Fruit fly (Drosophila melanogaster) whole organism, embryonic: ENCODE results near the gene net.
A peak's percentile ranks its signal among the peaks of the same experiment; 100 is the strongest.

ENCODE experiments used
- Abd-B ChIP-seq: fragments of 200-800 bp; sonication (Bioruptor generic); optimal IDR thresholded peaks from 2 replicates; lab custom pipeline; 2018; ENCODE audit warnings: missing biosample characterization, mild to moderate bottlenecking, missing genetic modification characterization, moderate library complexity
- Bgb ChIP-seq: fragments of 200-800 bp; sonication (Bioruptor generic); IDR thresholded peaks from 2 replicates; pipeline ENCODE4 v1.3.6; 2022; ENCODE audit warnings: missing biosample characterization, missing genetic modification characterization; ENCODE audit not compliant: partially characterized antibody
- CG1024 ChIP-seq: fragments of 200-800 bp; sonication (Bioruptor generic); IDR thresholded peaks from 2 replicates; pipeline ENCODE4 v1.3.6; 2022; ENCODE audit warnings: missing biosample characterization, missing genetic modification characterization
- CG11247 ChIP-seq: fragments of 200-800 bp; sonication (Bioruptor generic); IDR thresholded peaks from 2 replicates; pipeline ENCODE4 v1.3.6; 2022; ENCODE audit warnings: missing biosample characterization, missing genetic modification characterization
- CG11695 ChIP-seq: fragments of 200-800 bp; sonication (Bioruptor generic); IDR thresholded peaks from 3 replicates; pipeline ENCODE4 v1.3.6; 2022; ENCODE audit warnings: missing biosample characterization, missing genetic modification characterization
- CG11696 ChIP-seq: fragments of 200-800 bp; sonication (Bioruptor generic); IDR thresholded peaks from 2 replicates; pipeline ENCODE4 v1.3.6; 2022; ENCODE audit warnings: missing biosample characterization, missing genetic modification characterization
- CG13287 ChIP-seq: fragments of 200-800 bp; sonication (Bioruptor generic); IDR thresholded peaks from 2 replicates; pipeline ENCODE4 v1.3.6; 2022; ENCODE audit warnings: missing biosample characterization, missing genetic modification characterization; ENCODE audit not compliant: partially characterized antibody
- CG14860 ChIP-seq: fragments of 200-800 bp; sonication (Bioruptor generic); IDR thresholded peaks from 3 replicates; pipeline ENCODE4 v1.3.6; 2022; ENCODE audit warnings: missing biosample characterization, missing genetic modification characterization; ENCODE audit not compliant: partially characterized antibody
- CG15073 ChIP-seq: fragments of 200-800 bp; sonication (Bioruptor generic); optimal IDR thresholded peaks from 2 replicates; lab custom pipeline; 2016; ENCODE audit warnings: missing biosample characterization, missing genetic modification characterization
- CG16813 ChIP-seq: fragments of 200-800 bp; sonication (Bioruptor generic); IDR thresholded peaks from 3 replicates; pipeline ENCODE4 v1.3.6; 2022; ENCODE audit warnings: missing biosample characterization, missing genetic modification characterization; ENCODE audit not compliant: partially characterized antibody
- CG17385 ChIP-seq: fragments of 200-800 bp; sonication (Bioruptor generic); optimal IDR thresholded peaks from 3 replicates; lab custom pipeline; 2018; ENCODE audit warnings: missing biosample characterization, mild to moderate bottlenecking, missing genetic modification characterization
- CG2116 ChIP-seq: fragments of 200-800 bp; sonication (Bioruptor generic); optimal IDR thresholded peaks from 3 replicates; lab custom pipeline; 2018; ENCODE audit warnings: missing biosample characterization, mild to moderate bottlenecking, missing genetic modification characterization
- CG2199 ChIP-seq: fragments of 200-800 bp; sonication (Bioruptor generic); IDR thresholded peaks from 3 replicates; pipeline ENCODE4 v1.3.6; 2022; ENCODE audit warnings: missing biosample characterization, missing genetic modification characterization
- CG2678 ChIP-seq: fragments of 200-800 bp; sonication (Bioruptor generic); optimal IDR thresholded peaks from 3 replicates; lab custom pipeline; 2019; ENCODE audit warnings: missing biosample characterization, mild to moderate bottlenecking, missing genetic modification characterization, moderate library complexity
- CG2712 ChIP-seq: fragments of 200-800 bp; optimal IDR thresholded peaks from 3 replicates; lab custom pipeline; 2019; ENCODE audit warnings: missing biosample characterization, mild to moderate bottlenecking, missing genetic modification characterization, moderate library complexity
- CG30431 ChIP-seq: fragments of 200-800 bp; sonication (Bioruptor generic); optimal IDR thresholded peaks from 2 replicates; lab custom pipeline; 2017; ENCODE audit warnings: missing biosample characterization, missing genetic modification characterization
- CG3065 ChIP-seq: fragments of 200-800 bp; sonication (Bioruptor generic); optimal IDR thresholded peaks from 2 replicates; lab custom pipeline; 2016; ENCODE audit warnings: missing biosample characterization, missing genetic modification characterization
- CG32767 ChIP-seq: fragments of 200-800 bp; sonication (Bioruptor generic); IDR thresholded peaks from 2 replicates; pipeline ENCODE4 v1.3.6; 2022; ENCODE audit warnings: missing biosample characterization, missing genetic modification characterization
- CG34376 ChIP-seq: fragments of 200-800 bp; sonication (Bioruptor generic); optimal IDR thresholded peaks from 2 replicates; lab custom pipeline; 2018; ENCODE audit warnings: missing biosample characterization, mild to moderate bottlenecking, missing genetic modification characterization
- CG4854 ChIP-seq: fragments of 200-800 bp; sonication (Bioruptor generic); optimal IDR thresholded peaks from 2 replicates; lab custom pipeline; 2016; ENCODE audit warnings: missing biosample characterization, missing genetic modification characterization, inconsistent platforms
- CG6654 ChIP-seq: fragments of 200-800 bp; sonication (Bioruptor generic); optimal IDR thresholded peaks from 2 replicates; lab custom pipeline; 2017; ENCODE audit warnings: missing biosample characterization, mild to moderate bottlenecking, missing genetic modification characterization
- Deaf1 ChIP-seq: fragments of 200-800 bp; optimal IDR thresholded peaks from 3 replicates; lab custom pipeline; 2019; ENCODE audit warnings: missing biosample characterization, mild to moderate bottlenecking, missing genetic modification characterization, moderate library complexity
- Dek ChIP-seq: fragments of 200-800 bp; sonication (Bioruptor generic); optimal IDR thresholded peaks from 3 replicates; lab custom pipeline; 2019; ENCODE audit warnings: missing biosample characterization, mild to moderate bottlenecking, missing genetic modification characterization, moderate library complexity
- Dref ChIP-seq: fragments of 200-800 bp; sonication (Bioruptor generic); IDR thresholded peaks from 2 replicates; pipeline ENCODE4 v1.3.6; 2022; ENCODE audit warnings: missing biosample characterization, missing genetic modification characterization
- E2f2 ChIP-seq: fragments of 200-800 bp; sonication (Bioruptor generic); IDR thresholded peaks from 2 replicates; pipeline ENCODE4 v1.3.6; 2022; ENCODE audit warnings: missing biosample characterization, missing genetic modification characterization
- Fer1 ChIP-seq: fragments of 200-800 bp; sonication (Bioruptor generic); optimal IDR thresholded peaks from 2 replicates; lab custom pipeline; 2017; ENCODE audit warnings: missing biosample characterization, mild to moderate bottlenecking, missing genetic modification characterization
- Hand ChIP-seq: fragments of 200-800 bp; sonication (Bioruptor generic); optimal IDR thresholded peaks from 2 replicates; lab custom pipeline; 2017; ENCODE audit warnings: mild to moderate bottlenecking, missing biosample characterization, missing genetic modification reagents, missing genetic modification characterization
- HmgZ ChIP-seq: fragments of 200-800 bp; sonication (Bioruptor generic); optimal IDR thresholded peaks from 2 replicates; lab custom pipeline; 2018; ENCODE audit warnings: missing biosample characterization, mild to moderate bottlenecking, missing genetic modification characterization
- Hr3 ChIP-seq: fragments of 200-800 bp; sonication (Bioruptor generic); optimal IDR thresholded peaks from 3 replicates; lab custom pipeline; 2016; ENCODE audit warnings: missing biosample characterization, missing genetic modification characterization
- Hr78 ChIP-seq, 2 experiments: fragments of 200-800 bp in 1 of 2; fragments of >200 bp in 1 of 2; sonication (Bioruptor generic) in 1 of 2; optimal IDR thresholded peaks; 2 replicates each; lab custom pipeline; 2017 to 2019; ENCODE audit warnings: missing biosample characterization in 2 of 2, missing genetic modification characterization in 2 of 2, mild to moderate bottlenecking in 1 of 2, moderate library complexity in 1 of 2
- NC2α ChIP-seq: fragments of 200-800 bp; sonication (Bioruptor generic); optimal IDR thresholded peaks from 2 replicates; lab custom pipeline; 2016; ENCODE audit warnings: missing biosample characterization, missing genetic modification characterization
- Nf-YC ChIP-seq: fragments of 200-800 bp; optimal IDR thresholded peaks from 3 replicates; lab custom pipeline; 2019; ENCODE audit warnings: missing biosample characterization, mild to moderate bottlenecking, missing genetic modification characterization, moderate library complexity
- Ptx1 ChIP-seq: fragments of 200-800 bp; sonication (Bioruptor generic); IDR thresholded peaks from 2 replicates; pipeline ENCODE4 v1.3.6; 2022; ENCODE audit warnings: missing biosample characterization, missing genetic modification characterization
- Sry-δ ChIP-seq: fragments of 200-800 bp; sonication (Bioruptor generic); optimal IDR thresholded peaks from 2 replicates; lab custom pipeline; 2016; ENCODE audit warnings: missing biosample characterization, missing genetic modification characterization
- Xbp1 ChIP-seq: fragments of 200-800 bp; sonication (Bioruptor generic); optimal IDR thresholded peaks from 3 replicates; lab custom pipeline; 2016; ENCODE audit warnings: missing biosample characterization, mild to moderate bottlenecking, missing genetic modification characterization
- ase ChIP-seq: fragments of 200-800 bp; sonication (Bioruptor generic); IDR thresholded peaks from 3 replicates; pipeline ENCODE4 v1.3.6; 2022; ENCODE audit warnings: missing biosample characterization, missing genetic modification characterization
- btn ChIP-seq: fragments of 200-800 bp; sonication (Bioruptor generic); optimal IDR thresholded peaks from 2 replicates; lab custom pipeline; 2016; ENCODE audit warnings: missing biosample characterization, missing genetic modification characterization
- crc ChIP-seq: fragments of 200-800 bp; sonication (Bioruptor generic); optimal IDR thresholded peaks from 2 replicates; lab custom pipeline; 2016; ENCODE audit warnings: missing biosample characterization, missing genetic modification characterization
- eyg ChIP-seq: fragments of 200-800 bp; sonication (Bioruptor generic); optimal IDR thresholded peaks from 3 replicates; lab custom pipeline; 2016; ENCODE audit warnings: missing biosample characterization, missing genetic modification characterization
- fd102C ChIP-seq: fragments of 200-800 bp; sonication (Bioruptor generic); optimal IDR thresholded peaks from 2 replicates; lab custom pipeline; 2018; ENCODE audit warnings: missing biosample characterization, mild to moderate bottlenecking, missing genetic modification characterization, moderate library complexity
- gce ChIP-seq: fragments of 200-800 bp; sonication (Bioruptor generic); IDR thresholded peaks from 3 replicates; pipeline ENCODE4 v1.3.6; 2022; ENCODE audit warnings: missing biosample characterization, missing genetic modification characterization
- hb ChIP-seq: fragments of 200-800 bp; sonication (Bioruptor generic); IDR thresholded peaks from 3 replicates; pipeline ENCODE4 v1.3.6; 2022; ENCODE audit warnings: missing biosample characterization, missing genetic modification characterization; ENCODE audit not compliant: partially characterized antibody
- luna ChIP-seq: fragments of 200-800 bp; sonication (Bioruptor generic); optimal IDR thresholded peaks from 2 replicates; lab custom pipeline; 2016; ENCODE audit warnings: missing biosample characterization, missing genetic modification characterization
- mam ChIP-seq: fragments of 200-800 bp; sonication (Bioruptor generic); optimal IDR thresholded peaks from 3 replicates; lab custom pipeline; 2016; ENCODE audit warnings: missing biosample characterization, missing genetic modification characterization
- nerfin-1 ChIP-seq: fragments of 200-800 bp; sonication (Bioruptor generic); optimal IDR thresholded peaks from 3 replicates; lab custom pipeline; 2019; ENCODE audit warnings: missing biosample characterization, mild to moderate bottlenecking, missing genetic modification characterization, moderate library complexity
- nerfin-2 ChIP-seq: fragments of 200-800 bp; sonication (Bioruptor generic); IDR thresholded peaks from 2 replicates; pipeline ENCODE4 v1.3.6; 2022; ENCODE audit warnings: missing biosample characterization, missing genetic modification characterization; ENCODE audit not compliant: partially characterized antibody
- seq ChIP-seq: fragments of 200-800 bp; sonication (Bioruptor generic); IDR thresholded peaks from 2 replicates; pipeline ENCODE4 v1.3.6; 2022; ENCODE audit warnings: missing biosample characterization, missing genetic modification characterization
- ssp ChIP-seq: fragments of 200-800 bp; sonication (Bioruptor generic); IDR thresholded peaks from 2 replicates; pipeline ENCODE4 v1.3.6; 2022; ENCODE audit warnings: missing biosample characterization, missing genetic modification characterization
- vnd ChIP-seq: fragments of 200-800 bp; sonication (Bioruptor generic); IDR thresholded peaks from 3 replicates; pipeline ENCODE4 v1.3.6; 2022; ENCODE audit warnings: missing biosample characterization, missing genetic modification characterization; ENCODE audit not compliant: partially characterized antibody
- zf30C ChIP-seq: fragments of 200-800 bp; sonication (Bioruptor generic); optimal IDR thresholded peaks from 3 replicates; lab custom pipeline; 2018; ENCODE audit warnings: missing biosample characterization, mild to moderate bottlenecking, missing genetic modification characterization

net gene

DNA sequence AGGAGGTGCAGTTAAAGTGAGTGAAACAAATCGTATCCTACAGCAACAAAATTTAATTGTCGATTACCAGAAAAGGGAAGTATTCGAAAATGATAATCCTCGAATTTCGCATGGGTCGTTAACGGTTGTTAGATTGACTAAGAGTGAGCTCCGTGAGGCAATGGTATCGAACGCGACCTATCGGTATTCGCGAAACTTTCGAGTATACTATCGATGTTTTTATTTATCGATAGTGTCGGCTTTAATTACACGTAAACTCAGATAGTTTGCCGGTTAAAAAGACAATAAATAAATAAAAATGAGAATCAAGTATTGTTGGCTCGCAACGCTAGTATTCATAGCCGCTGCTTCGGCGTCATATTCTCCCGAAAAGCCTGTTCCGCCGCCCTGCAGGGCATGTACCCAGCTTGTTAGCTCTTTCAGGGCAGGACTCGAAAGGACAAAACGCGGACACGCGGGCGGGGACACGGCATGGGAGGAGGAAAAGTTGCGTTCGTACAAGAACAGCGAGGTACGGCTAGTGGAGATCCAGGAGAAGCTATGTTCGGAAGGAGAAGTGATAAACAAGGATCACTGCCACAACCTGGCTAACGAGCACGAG is 15.1 kb upstream of the net start, which contains the start of gene Creld (continued):
- TF ChIP-seq Abd-B (no peak), CG4854 (GFP tag; lab: Kevin White, UChicago) (peak; percentile 29), Hand (GFP tag; lab: Kevin White, UChicago) (no peak), NC2α (GFP tag; lab: Kevin White, UChicago) (no peak), Dek (tag; lab: Kevin White, UChicago) (no peak), Hr78 (GFP tag; optimal IDR thresholded peaks at IDR 0.05; lab: Kevin White, UChicago) (peak in 1 of 2 experiments; percentile 98), nerfin-2 (GFP tag; lab: Robert Waterston, UW) (peak; percentile 99), ssp (no peak), ase (GFP tag; lab: Robert Waterston, UW) (no peak), E2f2 (GFP tag; lab: Robert Waterston, UW) (peak; percentile 72), CG34376 (GFP tag; lab: Kevin White, UChicago) (no peak), crc (no peak), mam (no peak), Nf-YC (tag; lab: Kevin White, UChicago) (no peak), CG2678 (no peak), btn (GFP tag; lab: Kevin White, UChicago) (no peak), luna (GFP tag; lab: Kevin White, UChicago) (no peak), CG11696 (GFP tag; lab: Robert Waterston, UW) (no peak), CG14860 (GFP tag; lab: Robert Waterston, UW) (peak; percentile 100), CG17385 (GFP tag; lab: Kevin White, UChicago) (no peak), CG30431 (GFP tag; lab: Kevin White, UChicago) (no peak), nerfin-1 (tag; lab: Kevin White, UChicago) (no peak), Deaf1 (no peak), CG13287 (GFP tag; lab: Robert Waterston, UW) (peak; percentile 100), gce (GFP tag; lab: Robert Waterston, UW) (no peak), CG15073 (no peak), zf30C (no peak), seq (GFP tag; lab: Robert Waterston, UW) (no peak), CG2116 (GFP tag; lab: Kevin White, UChicago) (peak; percentile 82), fd102C (GFP tag; lab: Kevin White, UChicago) (no peak), Xbp1 (GFP tag; lab: Kevin White, UChicago) (peak; percentile 34), Hr3 (GFP tag; lab: Kevin White, UChicago) (no peak), CG2199 (no peak), CG3065 (GFP tag; lab: Kevin White, UChicago) (no peak), CG11695 (GFP tag; lab: Robert Waterston, UW) (no peak), CG16813 (GFP tag; lab: Robert Waterston, UW) (peak; percentile 100), Sry-δ (GFP tag; lab: Kevin White, UChicago) (peak; percentile 94), hb (GFP tag; lab: Robert Waterston, UW) (peak; percentile 99), CG11247 (GFP tag; lab: Robert Waterston, UW) (no peak), vnd (GFP tag; lab: Robert Waterston, UW) (peak; percentile 100), Dref (peak; percentile 98), Fer1 (GFP tag; lab: Kevin White, UChicago) (peak; percentile 43), eyg (no peak), CG2712 (tag; lab: Kevin White, UChicago) (no peak), Ptx1 (GFP tag; lab: Robert Waterston, UW) (no peak), HmgZ (peak; percentile 74), Bgb (GFP tag; lab: Robert Waterston, UW) (peak; percentile 100), CG6654 (GFP tag; lab: Kevin White, UChicago) (no peak), CG1024 (GFP tag; lab: Robert Waterston, UW) (no peak), CG32767 (no peak)
